Worm (Caenorhabditis elegans): Measurements from ENCODE around the gene C30G4.4.

- no peak for TF ChIP-seq tab-1 (GFP tag; IDR thresholded peaks at IDR 0.05)
- TF ChIP-seq med-1 (GFP tag; optimal IDR thresholded peaks at IDR 0.05; ENCODE audit: insufficient read depth): no peak
- TF ChIP-seq T22C8.4 (GFP tag; IDR thresholded peaks at IDR 0.05): no peak
- TF ChIP-seq ztf-29 (GFP tag; IDR thresholded peaks at IDR 0.05): no peak
- no peak for TF ChIP-seq ref-1 (GFP tag; conservative IDR thresholded peaks at IDR 0.05)
- TF ChIP-seq klf-2 (GFP tag; conservative IDR thresholded peaks at IDR 0.05): no peak
Observed at ce11 chrX:17045529-17045928, 26.5 kb downstream of the C30G4.4 start, which contains the start of gene C30G4.2.
